Worm (Caenorhabditis elegans) whole organism, L1 larva: ENCODE data around the gene srh-87.

Experiments used
- mdl-1 ChIP-seq, 2 experiments: fragments of 150-350 bp; optimal IDR thresholded peaks; 2 replicates each; lab custom pipeline; 2014 to 2017; ENCODE audit warnings: missing biosample characterization in 2 of 2, missing genetic modification characterization in 2 of 2, inconsistent platforms in 1 of 2
- skn-1 ChIP-seq: fragments of 150-350 bp; optimal IDR thresholded peaks from 2 replicates; lab custom pipeline; 2014; ENCODE audit warnings: missing biosample characterization, missing genetic modification characterization
- sox-4 ChIP-seq: sonication (generic microtip); optimal IDR thresholded peaks from 2 replicates; lab custom pipeline; 2016; ENCODE audit warnings: missing genetic modification characterization, missing compliant biosample characterization
- ztf-4 ChIP-seq: fragments of 150-350 bp; optimal IDR thresholded peaks from 2 replicates; lab custom pipeline; 2014; ENCODE audit warnings: missing biosample characterization, missing genetic modification characterization

- no peak for TF ChIP-seq skn-1
- TF ChIP-seq ztf-4 (tag; lab: Kevin White, UChicago), result no peak
- TF ChIP-seq sox-4 (tag; lab: Kevin White, UChicago), result no peak
- no peak for TF ChIP-seq mdl-1 (tag; optimal IDR thresholded peaks at IDR 0.05; lab: Kevin White, UChicago)
Observed at ce11 chrV:2992060-2992459, 46.6 kb upstream of the srh-87 start.
